Fruit fly (Drosophila melanogaster): ENCODE data around the gene Ptp61F.

Ptp61F gene

DNA sequence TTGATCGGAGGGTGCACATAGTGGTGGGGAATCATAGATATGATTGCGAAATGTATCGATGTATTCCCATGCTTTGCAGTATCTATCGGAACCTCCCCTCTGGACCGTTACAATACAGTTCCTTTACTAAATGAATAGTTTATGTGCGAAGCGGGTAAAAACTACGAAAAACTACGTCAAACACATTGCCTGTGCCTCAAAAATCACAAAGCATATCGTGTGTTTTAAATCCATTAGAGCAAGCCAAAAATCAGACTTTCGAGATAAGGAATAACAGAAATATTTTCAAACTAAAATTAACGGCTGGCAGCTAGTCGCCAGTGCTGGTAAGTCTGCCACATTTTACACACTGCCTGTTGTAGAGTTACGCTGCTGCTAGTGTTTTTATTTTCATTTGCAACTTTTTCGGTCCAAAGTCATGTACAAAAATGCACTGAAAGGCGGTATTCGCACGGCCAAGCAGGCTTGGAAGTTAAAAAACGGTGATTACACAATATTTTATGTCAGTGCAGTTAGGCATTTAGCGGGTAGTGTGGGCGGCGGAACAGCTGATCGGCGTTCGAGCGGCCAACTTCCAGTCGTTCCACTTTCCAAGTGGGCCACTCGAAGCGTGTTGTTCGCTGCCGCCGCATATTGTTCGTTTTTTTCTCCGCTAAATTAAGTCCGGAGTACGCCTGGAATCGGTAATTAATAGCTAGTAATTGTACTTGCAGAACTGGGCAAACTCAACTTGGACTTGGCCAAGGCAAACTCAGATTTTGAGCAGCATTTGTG, 42.4 kb upstream of the Ptp61F start (continued):
- TF ChIP-seq Camta (GFP tag; optimal IDR thresholded peaks at IDR 0.05) (peak; percentile 61), CG12299 (tag; optimal IDR thresholded peaks at IDR 0.05) (no peak), CG31388 (GFP tag; optimal IDR thresholded peaks at IDR 0.05) (peak; percentile 16), Mrtf (GFP tag; IDR thresholded peaks at IDR 0.05) (no peak), CG33213 (GFP tag; optimal IDR thresholded peaks at IDR 0.05) (peak; percentile 60), amos (GFP tag; IDR thresholded peaks at IDR 0.05; ENCODE audit: partially characterized antibody) (peak; percentile 83), Rx (GFP tag; IDR thresholded peaks at IDR 0.05) (peak; percentile 35; the same call in 1 of the 2 replicates), ci (GFP tag; IDR thresholded peaks at IDR 0.05) (peak; percentile 62; the same call in 2 of the 3 replicates), CG14441 (GFP tag; IDR thresholded peaks at IDR 0.05) (peak; percentile 54; the same call in 1 of the 2 replicates), ara (GFP tag; IDR thresholded peaks at IDR 0.05) (peak; percentile 66), mld (GFP tag; IDR thresholded peaks at IDR 0.05; ENCODE audit: partially characterized antibody) (peak; percentile 29; the same call in 1 of the 3 replicates), Sin3A (optimal IDR thresholded peaks at IDR 0.05) (peak; percentile 96), CG9797 (GFP tag; optimal IDR thresholded peaks at IDR 0.05) (peak; percentile 46), CG11456 (GFP tag; IDR thresholded peaks at IDR 0.05) (peak; percentile 54; the same call in 2 of the 3 replicates), Pdp1 (GFP tag; optimal IDR thresholded peaks at IDR 0.05) (peak; percentile 69 to 88), CG13424 (tag; optimal IDR thresholded peaks at IDR 0.05) (no peak), sr (GFP tag; IDR thresholded peaks at IDR 0.05) (peak; percentile 96), Dp (GFP tag; optimal IDR thresholded peaks at IDR 0.05) (peak; percentile 51), CG4617 (GFP tag; optimal IDR thresholded peaks at IDR 0.05; ENCODE audit: borderline replicate concordance) (peak; percentile 52), fd3F (GFP tag; optimal IDR thresholded peaks at IDR 0.05) (no peak), prd (optimal IDR thresholded peaks at IDR 0.05) (no peak), prd (GFP tag; IDR thresholded peaks at IDR 0.05) (peak; percentile 64; the same call in 2 of the 3 replicates), CG13296 (GFP tag; optimal IDR thresholded peaks at IDR 0.05) (no peak), ap (GFP tag; IDR thresholded peaks at IDR 0.05) (peak; percentile 50; the same call in 1 of the 2 replicates), CG2889 (GFP tag; IDR thresholded peaks at IDR 0.05) (peak; percentile 43; the same call in 1 of the 3 replicates), CG4282 (GFP tag; optimal IDR thresholded peaks at IDR 0.05) (peak; percentile 42), H15 (GFP tag; IDR thresholded peaks at IDR 0.05) (peak; percentile 45; the same call in 1 of the 3 replicates), cato (GFP tag; optimal IDR thresholded peaks at IDR 0.05; ENCODE audit: borderline replicate concordance) (peak; percentile 12), ems (GFP tag; optimal IDR thresholded peaks at IDR 0.05) (peak; percentile 15), sens (GFP tag) (peak; percentile 95), crol (GFP tag; IDR thresholded peaks at IDR 0.05) (peak; percentile 31; the same call in 1 of the 2 replicates), CG6854 (GFP tag; optimal IDR thresholded peaks at IDR 0.05) (peak; percentile 31), CG9609 (GFP tag; optimal IDR thresholded peaks at IDR 0.05) (peak; percentile 62), wdn (GFP tag; IDR thresholded peaks at IDR 0.05) (peak; percentile 53; the same call in 1 of the 2 replicates), Bteb2 (GFP tag; optimal IDR thresholded peaks at IDR 0.05) (peak; percentile 32), ERR (GFP tag; optimal IDR thresholded peaks at IDR 0.05) (peak; percentile 43), klu (GFP tag; IDR thresholded peaks at IDR 0.05) (peak; percentile 55; the same call in 1 of the 2 replicates), ind (GFP tag; optimal IDR thresholded peaks at IDR 0.05) (peak; percentile 77), CG30403 (GFP tag; optimal IDR thresholded peaks at IDR 0.05) (peak; percentile 59), CG3847 (GFP tag; IDR thresholded peaks at IDR 0.05) (peak; percentile 41), E2f1 (GFP tag; IDR thresholded peaks at IDR 0.05) (no peak; the same call in 1 of the 2 replicates), CG15269 (tag; optimal IDR thresholded peaks at IDR 0.05) (no peak), ranshi (GFP tag; IDR thresholded peaks at IDR 0.05) (peak; percentile 62), CTCF (GFP tag; optimal IDR thresholded peaks at IDR 0.05) (peak; percentile 48)

All from whole organism, embryonic.